Worm (Caenorhabditis elegans): ENCODE results near the gene spp-29.

spp-29 gene

DNA sequence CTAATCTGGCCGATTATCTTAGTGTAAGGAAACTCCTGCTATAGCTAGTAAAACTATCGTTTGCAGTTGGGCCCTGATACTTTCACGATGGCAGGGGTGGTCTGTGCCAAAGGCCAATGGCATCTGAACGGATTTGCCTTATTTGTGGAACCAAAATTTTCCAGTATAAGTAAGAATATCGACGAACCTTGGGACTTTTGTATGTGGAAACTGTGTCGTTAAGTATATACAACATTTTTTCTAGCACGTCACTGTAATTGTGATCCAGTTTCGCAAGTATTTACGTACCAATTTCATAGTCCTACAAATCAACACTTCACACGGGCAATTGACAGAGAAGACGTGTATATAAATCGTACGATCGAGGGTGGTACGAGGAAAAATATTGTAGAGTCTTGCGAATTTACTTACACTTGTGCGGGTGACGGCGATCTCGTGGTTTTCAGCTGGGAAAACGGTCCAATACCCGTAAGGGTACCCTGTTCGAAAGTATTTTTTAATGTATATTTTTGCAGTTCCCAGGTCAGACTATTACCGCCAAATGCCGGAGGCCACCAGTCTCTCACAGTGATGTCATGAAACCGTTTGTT, 9.7 kb upstream of the spp-29 start:
- TF ChIP-seq ccch-3 (GFP tag; optimal IDR thresholded peaks at IDR 0.05) (no peak), ztf-26 (tag; optimal IDR thresholded peaks at IDR 0.05) (no peak), Y53G8AR.9 (GFP tag; conservative IDR thresholded peaks at IDR 0.05) (no peak), sea-2 (GFP tag; IDR thresholded peaks at IDR 0.05) (no peak), mcd-1 (GFP tag; IDR thresholded peaks at IDR 0.05) (no peak), chd-7 (tag; optimal IDR thresholded peaks at IDR 0.05) (no peak), Y53F4B.3 (GFP tag; IDR thresholded peaks at IDR 0.05) (no peak), hlh-26 (GFP tag; conservative IDR thresholded peaks at IDR 0.05) (no peak), repo-1 (tag; optimal IDR thresholded peaks at IDR 0.05) (no peak), F57A8.1 (GFP tag; optimal IDR thresholded peaks at IDR 0.05) (no peak), Y79H2A.3 (GFP tag; conservative IDR thresholded peaks at IDR 0.05) (no peak), F55B11.4 (tag; optimal IDR thresholded peaks at IDR 0.05; ENCODE audit: borderline replicate concordance, insufficient read depth) (no peak), nfya-1 (tag; optimal IDR thresholded peaks at IDR 0.05; ENCODE audit: borderline replicate concordance, insufficient read depth) (no peak), hrde-1 (tag; optimal IDR thresholded peaks at IDR 0.05; ENCODE audit: borderline replicate concordance) (no peak), dpff-1 (tag; optimal IDR thresholded peaks at IDR 0.05) (no peak), madf-8 (GFP tag; conservative IDR thresholded peaks at IDR 0.05) (no peak), cebp-1 (GFP tag; IDR thresholded peaks at IDR 0.05) (no peak), cebp-1 (tag; optimal IDR thresholded peaks at IDR 0.05) (no peak), egl-44 (GFP tag; IDR thresholded peaks at IDR 0.05) (no peak)

DNA sequence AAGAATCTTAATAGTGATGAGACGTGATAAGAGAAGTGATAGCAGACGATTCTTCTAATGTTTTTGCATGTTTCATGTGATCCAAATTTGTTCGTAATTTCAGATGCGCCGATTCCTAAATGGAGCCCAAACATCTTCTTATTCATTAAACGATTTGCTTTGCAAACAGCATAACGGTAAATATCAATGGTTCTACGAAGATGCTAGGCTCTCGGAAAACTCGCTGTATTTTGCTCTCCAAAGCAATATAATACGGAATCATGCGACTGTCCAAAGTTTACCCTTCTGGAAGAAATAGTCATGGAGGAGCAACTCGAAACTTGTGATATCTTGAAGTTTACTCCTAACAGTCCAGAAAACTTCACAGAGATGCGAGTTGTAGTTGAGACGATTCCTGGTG, 9.2 kb upstream of the spp-29 start, which contains the start of gene W06D12.6:
W06D12.6 (plus strand) TSS at position 301 of the 400 bp plus-strand sequence.
- TF ChIP-seq egl-44 (GFP tag; IDR thresholded peaks at IDR 0.05) (no peak), B0019.2 (GFP tag; conservative IDR thresholded peaks at IDR 0.05) (no peak), nhr-27 (tag; optimal IDR thresholded peaks at IDR 0.05) (no peak), K11D2.4 (GFP tag; IDR thresholded peaks at IDR 0.05) (no peak), C17E4.6 (GFP tag; IDR thresholded peaks at IDR 0.05) (no peak), K12H6.12 (tag; optimal IDR thresholded peaks at IDR 0.05) (no peak), bed-2 (GFP tag; IDR thresholded peaks at IDR 0.05) (no peak), sdz-38 (tag; optimal IDR thresholded peaks at IDR 0.05) (no peak), madf-8 (GFP tag; conservative IDR thresholded peaks at IDR 0.05) (no peak), akir-1 (GFP tag; optimal IDR thresholded peaks at IDR 0.05) (no peak), gei-17 (GFP tag; optimal IDR thresholded peaks at IDR 0.05) (no peak), zfh-2 (GFP tag; conservative IDR thresholded peaks at IDR 0.05) (no peak), sptf-2 (GFP tag; optimal IDR thresholded peaks at IDR 0.05) (no peak)

DNA sequence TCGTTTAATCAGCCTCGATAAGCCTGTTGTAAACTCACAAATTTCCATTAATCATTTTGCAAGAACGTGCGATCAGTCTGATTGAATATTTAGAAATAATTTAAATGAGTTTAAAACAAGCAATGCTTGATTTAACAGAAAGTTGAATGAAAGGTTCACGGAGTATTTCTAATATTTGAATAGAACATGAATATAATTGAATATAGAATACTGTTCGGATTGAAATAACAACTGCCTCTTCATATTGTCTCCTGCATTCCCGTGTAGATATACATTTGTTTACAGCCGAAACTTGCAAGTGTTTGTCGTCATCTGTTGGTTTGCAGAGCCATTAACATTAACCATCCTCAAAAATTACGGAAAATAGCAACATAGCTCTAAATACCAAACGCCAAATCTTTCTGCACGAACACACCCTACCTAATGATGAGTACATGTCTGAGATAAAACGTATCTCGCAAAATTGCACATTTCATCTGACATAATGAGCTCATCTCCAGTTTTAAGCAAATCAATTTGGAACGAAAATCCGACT, 4.1 kb upstream of the spp-29 start, which contains the start of the genes Y26G10.5 and srh-32:
Y26G10.5 (minus strand) TSS at position 101 of the 535 bp plus-strand sequence.
srh-32 (plus strand) TSS at position 485 of the 535 bp plus-strand sequence.
- TF ChIP-seq hmg-20 (GFP tag; IDR thresholded peaks at IDR 0.05), result no peak
- no peak for TF ChIP-seq nhr-120 (GFP tag; IDR thresholded peaks at IDR 0.05)

DNA sequence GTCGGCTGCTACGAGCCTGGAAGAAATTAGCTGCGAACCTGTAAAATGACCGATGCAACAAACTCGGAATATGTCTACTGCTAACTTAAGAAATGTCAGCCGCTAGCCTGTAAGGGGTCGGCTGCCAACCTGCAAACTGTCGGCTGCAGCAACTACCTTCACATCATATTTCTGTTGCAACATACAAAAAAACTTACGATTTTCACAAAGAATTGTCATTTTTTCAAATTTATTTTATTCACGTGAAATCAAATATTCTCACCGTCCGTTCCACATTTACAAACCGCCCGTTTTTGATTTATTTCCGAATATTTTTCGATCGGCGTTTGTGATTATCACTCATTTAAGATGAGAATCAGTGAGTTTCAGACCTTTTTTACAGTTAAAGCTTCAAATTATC, 3.0 kb upstream of the spp-29 start, which contains the start of gene Y26G10.6:
Y26G10.6 (plus strand) TSS at position 301 of the 400 bp plus-strand sequence.
- TF ChIP-seq K12H6.12 (tag; optimal IDR thresholded peaks at IDR 0.05), result no peak

All from whole organism, young adult.